Worm (Caenorhabditis elegans): ENCODE results near the gene ZK185.3.

ZK185.3 gene

DNA sequence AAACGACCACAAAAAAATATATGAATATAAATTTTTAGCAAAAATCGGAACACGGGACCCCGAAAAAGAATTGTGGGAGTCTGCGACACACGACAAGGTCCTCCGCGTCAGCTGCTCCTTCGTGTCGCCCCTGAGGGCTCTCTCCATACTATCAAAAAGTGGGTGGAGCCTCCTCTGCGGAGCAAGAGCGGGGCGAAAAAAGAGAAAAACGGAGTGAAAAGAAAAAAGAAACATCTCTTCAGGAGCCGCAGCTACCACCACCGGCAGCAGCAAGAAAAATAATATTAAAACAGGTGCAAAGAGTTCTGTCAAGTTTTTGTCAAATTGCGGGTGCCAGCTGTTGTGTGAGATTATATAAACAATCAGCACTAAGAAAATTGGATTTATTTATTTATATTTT lies 23.6 kb downstream of the ZK185.3 start, which contains the start of gene gbb-2 (continued):
- peak in 1 of 2 experiments; percentile 72 for TF ChIP-seq daf-16 (GFP tag; optimal IDR thresholded peaks at IDR 0.05)
- TF ChIP-seq daf-16 (tag; optimal IDR thresholded peaks at IDR 0.05), result no peak
- TF ChIP-seq zip-11 (GFP tag; IDR thresholded peaks at IDR 0.05), result no peak

DNA sequence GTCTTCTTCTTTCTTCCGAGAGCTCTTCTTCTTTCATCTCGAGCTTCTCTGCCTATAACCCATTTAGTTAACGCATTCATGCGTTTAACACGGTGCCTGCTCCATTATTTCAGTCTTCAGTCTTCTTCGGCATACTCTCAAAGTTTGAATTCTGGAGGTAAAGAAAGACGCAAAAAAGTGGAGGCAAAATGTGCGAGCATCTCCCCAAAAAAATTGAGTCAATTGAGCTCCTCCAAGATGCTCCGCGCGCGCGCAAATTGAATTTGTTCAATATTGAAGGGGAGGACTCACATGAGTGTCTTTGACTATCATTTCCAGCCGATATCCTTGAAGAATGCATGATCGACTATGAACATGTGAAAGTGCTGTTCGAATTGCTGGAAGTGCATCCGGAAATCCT lies 25.2 kb downstream of the ZK185.3 start:
- TF ChIP-seq Y105C5A.15 (GFP tag; IDR thresholded peaks at IDR 0.05), result no peak
- TF ChIP-seq tag-97 (GFP tag; IDR thresholded peaks at IDR 0.05), result no peak
- TF ChIP-seq unc-62 (GFP tag; optimal IDR thresholded peaks at IDR 0.05 in 1 of 2), result peak in 1 of 2 experiments; percentile 10
- TF ChIP-seq unc-62 (tag; optimal IDR thresholded peaks at IDR 0.05), result no peak
- peak; percentile 91 for TF ChIP-seq ces-1 (GFP tag; optimal IDR thresholded peaks at IDR 0.05)
- no peak for TF ChIP-seq ceh-32 (tag; optimal IDR thresholded peaks at IDR 0.05; ENCODE audit: poor library complexity)
- TF ChIP-seq dpl-1 (GFP tag; optimal IDR thresholded peaks at IDR 0.05), result no peak
- TF ChIP-seq fkh-10 (GFP tag; optimal IDR thresholded peaks at IDR 0.05), result peak; percentile 0

DNA sequence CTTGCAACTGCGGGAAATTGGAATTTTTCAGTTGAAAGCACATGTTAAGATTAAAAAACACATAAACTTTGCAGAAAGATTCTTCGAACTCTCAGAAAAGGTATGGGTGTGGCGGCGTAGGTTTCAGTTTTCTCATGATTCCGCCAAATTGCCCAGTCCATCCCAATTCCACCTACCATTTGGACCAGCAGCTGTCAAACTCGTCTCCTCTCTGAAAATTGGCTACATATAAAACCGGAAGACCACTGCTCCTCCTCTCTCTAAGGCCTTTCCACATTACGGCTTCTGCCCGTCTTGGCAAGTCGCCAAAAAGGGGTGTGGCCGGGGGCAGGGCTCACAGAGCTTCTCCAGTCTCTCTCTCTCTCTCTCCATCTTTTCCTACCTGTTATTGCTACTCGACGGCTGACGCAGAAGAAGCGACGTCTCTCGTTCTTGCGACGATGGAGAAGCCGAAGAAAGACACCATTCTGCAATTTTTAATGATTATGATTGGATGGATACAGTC lies 40.0 kb downstream of the ZK185.3 start, which contains the start of gene ZK180.7:
Gene ZK180.7, plus strand, starts transcription at position 395 of the 505 bp plus-strand sequence.
- no peak for TF ChIP-seq zip-11 (GFP tag; IDR thresholded peaks at IDR 0.05)
- peak; percentile 51 for TF ChIP-seq set-16 (GFP tag; IDR thresholded peaks at IDR 0.05)
- peak in 1 of 2 experiments; percentile 61 for TF ChIP-seq unc-62 (GFP tag; optimal IDR thresholded peaks at IDR 0.05 in 1 of 2)
- no peak for TF ChIP-seq unc-62 (tag; optimal IDR thresholded peaks at IDR 0.05)

DNA sequence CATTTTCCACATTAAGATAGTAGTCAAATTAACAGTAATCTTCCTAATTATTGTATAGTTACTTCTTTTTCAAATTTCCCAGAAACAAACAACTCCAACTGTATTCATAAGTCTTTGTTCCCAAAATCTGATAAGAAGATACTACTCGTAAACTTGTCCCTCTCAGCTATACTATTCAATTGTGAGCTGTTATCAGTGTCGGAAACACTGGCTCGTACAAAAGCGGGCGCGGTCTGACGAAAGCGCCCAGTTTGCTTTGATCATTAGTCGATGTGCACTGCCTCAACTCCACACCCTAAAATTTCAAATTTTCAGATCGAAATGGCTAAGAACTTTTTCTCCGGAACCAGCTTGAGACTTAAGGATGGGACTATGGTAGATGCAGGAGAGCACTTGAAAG lies 43.5 kb downstream of the ZK185.3 start, which contains the start of gene trx-3:
Gene trx-3, plus strand, starts transcription at position 291 of the 400 bp plus-strand sequence.
- no peak for TF ChIP-seq ces-1 (GFP tag; optimal IDR thresholded peaks at IDR 0.05)
- TF ChIP-seq hlh-11 (tag; optimal IDR thresholded peaks at IDR 0.05), result peak; percentile 71
- no peak for TF ChIP-seq ceh-62 (tag; optimal IDR thresholded peaks at IDR 0.05)
- no peak for TF ChIP-seq ceh-20 (GFP tag; IDR thresholded peaks at IDR 0.05)
- TF ChIP-seq hmg-1.1 (GFP tag; IDR thresholded peaks at IDR 0.05), result no peak
- no peak for TF ChIP-seq madf-5 (GFP tag; IDR thresholded peaks at IDR 0.05)
- no peak for TF ChIP-seq daf-12 (tag; optimal IDR thresholded peaks at IDR 0.05)
- peak; percentile 62 for TF ChIP-seq nhr-28 (tag; optimal IDR thresholded peaks at IDR 0.05)
- TF ChIP-seq nhr-111 (GFP tag; optimal IDR thresholded peaks at IDR 0.05), result no peak
- TF ChIP-seq mxl-3 (GFP tag; optimal IDR thresholded peaks at IDR 0.05), result no peak
- no peak for TF ChIP-seq unc-39 (tag; optimal IDR thresholded peaks at IDR 0.05)
- no peak for TF ChIP-seq jun-1 (tag; optimal IDR thresholded peaks at IDR 0.05)
- no peak for TF ChIP-seq nhr-237 (tag; optimal IDR thresholded peaks at IDR 0.05)
- no peak for TF ChIP-seq spr-3 (GFP tag; optimal IDR thresholded peaks at IDR 0.05)
- no peak for TF ChIP-seq ceh-28 (tag; optimal IDR thresholded peaks at IDR 0.05)
- no peak for TF ChIP-seq Y75B8A.6 (GFP tag; IDR thresholded peaks at IDR 0.05)
- TF ChIP-seq dmd-6 (GFP tag; IDR thresholded peaks at IDR 0.05), result peak; percentile 42; the same call in 1 of the 2 replicates
- TF ChIP-seq dve-1 (tag; optimal IDR thresholded peaks at IDR 0.05; ENCODE audit: insufficient read depth), result peak; percentile 51
- TF ChIP-seq nhr-6 (tag; optimal IDR thresholded peaks at IDR 0.05), result no peak
- no peak for TF ChIP-seq zip-2 (tag; optimal IDR thresholded peaks at IDR 0.05)
- no peak for TF ChIP-seq spr-1 (tag; optimal IDR thresholded peaks at IDR 0.05)
- no peak for TF ChIP-seq vab-7 (GFP tag; IDR thresholded peaks at IDR 0.05)
- no peak for TF ChIP-seq snpc-4 (tag; optimal IDR thresholded peaks at IDR 0.05)
- TF ChIP-seq egl-27 (tag; optimal IDR thresholded peaks at IDR 0.05), result no peak
- TF ChIP-seq egl-43 (GFP tag; IDR thresholded peaks at IDR 0.05), result no peak
- peak in 1 of 2 experiments; percentile 91 for TF ChIP-seq unc-62 (GFP tag; optimal IDR thresholded peaks at IDR 0.05 in 1 of 2)
- no peak for TF ChIP-seq unc-62 (tag; optimal IDR thresholded peaks at IDR 0.05)
- no peak for TF ChIP-seq nhr-11 (tag; optimal IDR thresholded peaks at IDR 0.05)
- TF ChIP-seq aha-1 (tag), result peak; percentile 55
- TF ChIP-seq tra-1 (GFP tag; IDR thresholded peaks at IDR 0.05), result no peak
- TF ChIP-seq aly-2 (tag; optimal IDR thresholded peaks at IDR 0.05), result no peak
- no peak for TF ChIP-seq dmd-8 (GFP tag; IDR thresholded peaks at IDR 0.05)
- no peak for TF ChIP-seq lin-29 (GFP tag; IDR thresholded peaks at IDR 0.05)
- peak; percentile 75 for TF ChIP-seq pqm-1 (tag; optimal IDR thresholded peaks at IDR 0.05)
- TF ChIP-seq mxl-2 (GFP tag; conservative IDR thresholded peaks at IDR 0.05), result no peak
- TF ChIP-seq ZK546.5 (tag; optimal IDR thresholded peaks at IDR 0.05), result no peak
- no peak for TF ChIP-seq rbr-2 (tag; optimal IDR thresholded peaks at IDR 0.05)
- no peak for TF ChIP-seq nhr-76 (tag; optimal IDR thresholded peaks at IDR 0.05)

Data from whole organism, L4 larva.